Fruit fly (Drosophila melanogaster) whole organism, embryonic: ENCODE data around the gene CG32344.

Source experiments
- CG33213 ChIP-seq: fragments of 200-800 bp; sonication (Bioruptor generic); optimal IDR thresholded peaks from 3 replicates; lab custom pipeline; 2016; ENCODE audit warnings: missing biosample characterization, missing genetic modification characterization
- Deaf1 ChIP-seq: fragments of 200-800 bp; optimal IDR thresholded peaks from 3 replicates; lab custom pipeline; 2019; ENCODE audit warnings: missing biosample characterization, mild to moderate bottlenecking, missing genetic modification characterization, moderate library complexity
- Eip74EF ChIP-seq, 2 experiments: fragments of 200-800 bp in 1 of 2; fragments of >200 bp in 1 of 2; sonication (Bioruptor generic) in 1 of 2; optimal IDR thresholded peaks; 2 replicates each; lab custom pipeline; 2017 to 2019; ENCODE audit warnings: missing biosample characterization in 2 of 2, missing genetic modification characterization in 2 of 2, mild to moderate bottlenecking in 1 of 2, moderate library complexity in 1 of 2
- Max ChIP-seq: fragments of 200-800 bp; sonication (Bioruptor generic); optimal IDR thresholded peaks from 2 replicates; lab custom pipeline; 2016; ENCODE audit warnings: missing biosample characterization, mild to moderate bottlenecking, missing genetic modification characterization
- Usf ChIP-seq: fragments of 200-800 bp; sonication (Bioruptor generic); optimal IDR thresholded peaks from 2 replicates; lab custom pipeline; 2017; ENCODE audit warnings: missing genotype, missing biosample characterization, missing genetic modification characterization
- ac ChIP-seq: fragments of 200-800 bp; sonication (Bioruptor generic); optimal IDR thresholded peaks from 3 replicates; lab custom pipeline; 2017; ENCODE audit warnings: missing biosample characterization, mild to moderate bottlenecking, missing genetic modification characterization
- br ChIP-seq: fragments of >200 bp; optimal IDR thresholded peaks from 2 replicates; lab custom pipeline; 2017
- fd3F ChIP-seq: fragments of 200-800 bp; sonication (Bioruptor generic); optimal IDR thresholded peaks from 2 replicates; lab custom pipeline; 2018; ENCODE audit warnings: missing biosample characterization, mild to moderate bottlenecking, missing genetic modification characterization, moderate library complexity
- lmd ChIP-seq: fragments of 200-800 bp; sonication (Bioruptor generic); IDR thresholded peaks from 2 replicates; pipeline ENCODE4 v1.3.6; 2022; ENCODE audit warnings: missing biosample characterization, missing genetic modification characterization
- salm ChIP-seq: fragments of 200-800 bp; sonication (Bioruptor generic); optimal IDR thresholded peaks from 2 replicates; lab custom pipeline; 2018; ENCODE audit warnings: missing biosample characterization, mild to moderate bottlenecking, missing genetic modification characterization
- sr ChIP-seq: fragments of 200-800 bp; sonication (Bioruptor generic); IDR thresholded peaks from 3 replicates; pipeline ENCODE4 v1.3.6; 2022; ENCODE audit warnings: missing biosample characterization, missing genetic modification characterization

- no peak for TF ChIP-seq fd3F (GFP tag; lab: Kevin White, UChicago)
- no peak for TF ChIP-seq sr (GFP tag; lab: Robert Waterston, UW)
- TF ChIP-seq salm (tag; lab: Kevin White, UChicago) = no peak
- TF ChIP-seq Deaf1 (tag; lab: Kevin White, UChicago) = no peak
- TF ChIP-seq Max (GFP tag; lab: Kevin White, UChicago) = no peak
- no peak for TF ChIP-seq br (lab: Kevin White, UChicago)
- no peak for TF ChIP-seq Usf
- no peak for TF ChIP-seq CG33213 (GFP tag; lab: Kevin White, UChicago)
- TF ChIP-seq ac (GFP tag; lab: Kevin White, UChicago) = no peak
- no peak for TF ChIP-seq Eip74EF (GFP tag; optimal IDR thresholded peaks at IDR 0.05; lab: Kevin White, UChicago)
- no peak for TF ChIP-seq lmd (GFP tag; lab: Robert Waterston, UW)
These were observed 12.9 kb downstream of the CG32344 start for dm6 chr3L:311607-312006.
